Worm (Caenorhabditis elegans): ENCODE data around the gene tps-2.

The tps-2 gene

ce11 chrII:14593281-14593680 lies 7.4 kb upstream of the tps-2 start, which contains the start of gene catp-4 (continued):
- TF ChIP-seq F37B4.10 (GFP tag; IDR thresholded peaks at IDR 0.05) = no peak

- TF ChIP-seq madf-6 (GFP tag; IDR thresholded peaks at IDR 0.05) = 0 out of 2 replicates have a peak, but pooled peaks have one; percentile 17
- TF ChIP-seq unc-130 (GFP tag; optimal IDR thresholded peaks at IDR 0.05) = no peak
- TF ChIP-seq madf-3 (GFP tag; IDR thresholded peaks at IDR 0.05) = no peak
Observed at ce11 chrII:14597788-14598187, 2.9 kb upstream of the tps-2 start.

ce11 chrII:14598367-14598766 lies 2.3 kb upstream of the tps-2 start:
- TF ChIP-seq K11D2.4 (GFP tag; IDR thresholded peaks at IDR 0.05) (peak; percentile 54; the same call in 1 of the 2 replicates), B0336.3 (GFP tag; IDR thresholded peaks at IDR 0.05) (peak; percentile 84), cebp-2 (GFP tag; IDR thresholded peaks at IDR 0.05) (no peak), nfyb-1 (GFP tag; IDR thresholded peaks at IDR 0.05) (peak; percentile 54; the same call in 1 of the 2 replicates), K12H6.12 (tag; optimal IDR thresholded peaks at IDR 0.05) (peak; percentile 30), let-526 (GFP tag; IDR thresholded peaks at IDR 0.05) (peak; percentile 31; the same call in 1 of the 2 replicates), bed-1 (GFP tag; IDR thresholded peaks at IDR 0.05) (no peak), attf-5 (GFP tag; optimal IDR thresholded peaks at IDR 0.05) (peak; percentile 4), ztf-26 (tag; optimal IDR thresholded peaks at IDR 0.05) (peak; percentile 1), cebp-1 (GFP tag; IDR thresholded peaks at IDR 0.05) (no peak), cebp-1 (tag; optimal IDR thresholded peaks at IDR 0.05) (peak; percentile 63), ZK185.1 (tag; optimal IDR thresholded peaks at IDR 0.05; ENCODE audit: poor library complexity, severe bottlenecking) (peak; percentile 28), atf-7 (tag; optimal IDR thresholded peaks at IDR 0.05) (peak; percentile 66), let-607 (tag; optimal IDR thresholded peaks at IDR 0.05) (peak in 1 of 2 experiments; percentile 36), F23B12.7 (tag; optimal IDR thresholded peaks at IDR 0.05; ENCODE audit: insufficient read depth) (peak; percentile 6), lin-54 (GFP tag; optimal IDR thresholded peaks at IDR 0.05) (peak; percentile 40), tbp1 (GFP tag; optimal IDR thresholded peaks at IDR 0.05) (peak; percentile 52), C06A6.2 (GFP tag; conservative IDR thresholded peaks at IDR 0.05) (no peak), chd-7 (tag; optimal IDR thresholded peaks at IDR 0.05) (peak; percentile 46), hsf-1 (GFP tag; IDR thresholded peaks at IDR 0.05) (peak; percentile 83), tlf-1 (GFP tag; optimal IDR thresholded peaks at IDR 0.05) (peak; percentile 29), hmg-1.2 (GFP tag; IDR thresholded peaks at IDR 0.05) (peak; percentile 16; the same call in 1 of the 2 replicates), ets-4 (GFP tag; optimal IDR thresholded peaks at IDR 0.05) (no peak), somi-1 (GFP tag; optimal IDR thresholded peaks at IDR 0.05) (peak; percentile 28), nhr-80 (tag; optimal IDR thresholded peaks at IDR 0.05) (peak; percentile 36), snpc-4 (GFP tag; optimal IDR thresholded peaks at IDR 0.05) (no peak), snpc-4 (tag; optimal IDR thresholded peaks at IDR 0.05) (peak in 1 of 4 experiments; percentile 17), Y79H2A.3 (GFP tag; conservative IDR thresholded peaks at IDR 0.05) (no peak)

ce11 chrII:14599284-14599862 lies 1.3 kb upstream of the tps-2 start:
- no peak for TF ChIP-seq bed-2 (GFP tag; IDR thresholded peaks at IDR 0.05)
- TF ChIP-seq hmg-1.2 (GFP tag; IDR thresholded peaks at IDR 0.05) = peak; percentile 20; the same call in 1 of the 2 replicates
- TF ChIP-seq D2030.7 (GFP tag; IDR thresholded peaks at IDR 0.05) = no peak
- peak; percentile 72 for TF ChIP-seq ama-1 (optimal IDR thresholded peaks at IDR 0.05)
- no peak for TF ChIP-seq ama-1 (GFP tag; optimal IDR thresholded peaks at IDR 0.05)
